Worm (Caenorhabditis elegans) whole organism, late embryonic: Measurements from ENCODE around the gene spp-5.

Experiments
- ama-1 ChIP-seq: fragments of 150-350 bp; optimal IDR thresholded peaks from 2 replicates; lab custom pipeline; 2014
- ceh-30 ChIP-seq: fragments of 150-350 bp; optimal IDR thresholded peaks from 2 replicates; lab custom pipeline; 2014; ENCODE audit warnings: missing biosample characterization, missing genetic modification characterization
- nhr-232 ChIP-seq: sonication (generic microtip); optimal IDR thresholded peaks from 2 replicates; lab custom pipeline; 2016; ENCODE audit warnings: missing genetic modification characterization, missing compliant biosample characterization

ce11 chrX:7271968-7272367 is 48.2 kb downstream of the spp-5 start, which contains the start of gene F46H5.11:
- TF ChIP-seq nhr-232 (no peak), ceh-30 (no peak), ama-1 (lab: Kevin White, UChicago) (no peak)
